Worm (Caenorhabditis elegans): Measurements from ENCODE around the gene Y44A6D.6.

DNA sequence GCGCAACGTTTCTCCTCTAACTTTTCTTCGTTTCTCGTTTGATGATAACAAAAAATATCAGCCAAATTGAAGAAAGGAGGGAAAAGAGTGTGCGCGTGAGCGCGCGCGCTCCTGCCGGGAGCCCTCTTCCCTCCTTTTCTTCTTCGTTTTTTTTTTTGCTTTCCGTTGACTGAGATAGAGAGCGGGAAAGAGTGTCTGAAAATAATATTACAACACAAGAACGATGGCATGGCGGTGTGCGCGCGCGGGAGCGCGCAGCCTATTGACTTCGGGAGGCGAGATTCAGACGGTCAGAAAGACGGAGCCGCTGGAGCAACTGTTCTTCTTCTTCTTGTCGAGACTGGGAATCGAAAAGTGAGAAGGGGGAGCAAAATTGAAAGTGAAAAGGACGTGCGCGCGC lies 13.4 kb upstream of the Y44A6D.6 start:
- no peak for TF ChIP-seq lin-11 (tag; optimal IDR thresholded peaks at IDR 0.05)
- no peak for TF ChIP-seq skn-1 (tag; optimal IDR thresholded peaks at IDR 0.05)
- no peak for TF ChIP-seq ztf-4 (tag; optimal IDR thresholded peaks at IDR 0.05)
- no peak for TF ChIP-seq alr-1 (tag; optimal IDR thresholded peaks at IDR 0.05)
- no peak for TF ChIP-seq elt-3 (tag; optimal IDR thresholded peaks at IDR 0.05)
- no peak for TF ChIP-seq aly-2 (tag; optimal IDR thresholded peaks at IDR 0.05)
- TF ChIP-seq crh-2 (tag; optimal IDR thresholded peaks at IDR 0.05): no peak
